Worm (Caenorhabditis elegans): ENCODE measurements around the gene wnk-1.
A peak's percentile ranks its signal among the peaks of the same experiment; 100 is the strongest.

DNA sequence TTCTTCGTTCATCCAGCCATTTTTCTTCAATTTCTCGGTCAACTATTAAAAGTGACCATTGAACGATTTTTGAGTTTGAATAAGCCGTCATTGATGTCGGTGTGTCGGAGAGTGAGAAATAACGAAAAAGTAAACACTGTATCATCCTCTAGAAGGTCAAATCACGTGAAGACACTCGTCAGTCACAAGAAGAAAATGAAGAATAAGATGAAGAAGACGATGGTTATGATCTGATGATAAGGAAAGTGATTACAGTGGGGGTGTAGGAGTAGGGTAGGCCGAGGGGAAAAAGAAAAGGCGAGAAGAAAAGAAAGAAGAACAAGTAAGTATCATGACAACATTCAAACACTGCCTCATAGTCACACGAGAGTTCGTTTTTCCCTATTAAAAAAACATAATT, 1.8 kb upstream of the wnk-1 start:
- TF ChIP-seq elt-3 (tag; optimal IDR thresholded peaks at IDR 0.05) (peak in 4 of 6 experiments; percentile 79 to 96 (median 84)), ztf-11 (tag; optimal IDR thresholded peaks at IDR 0.05) (no peak), pqm-1 (tag; optimal IDR thresholded peaks at IDR 0.05) (no peak), dpl-1 (GFP tag; optimal IDR thresholded peaks at IDR 0.05) (peak in 2 of 3 experiments; percentile 27 to 37), jun-1 (tag; optimal IDR thresholded peaks at IDR 0.05) (no peak), unc-130 (tag; optimal IDR thresholded peaks at IDR 0.05) (peak; percentile 23), egl-27 (tag; optimal IDR thresholded peaks at IDR 0.05) (no peak), nhr-237 (tag; optimal IDR thresholded peaks at IDR 0.05) (no peak)

Data from whole organism, L1 larva.